Fruit fly (Drosophila melanogaster): ENCODE measurements around the gene Ir94b.

The Ir94b gene

dm6 chr3R:22103114-22103513 is 13.9 kb downstream of the Ir94b start, which contains the start of gene CG13407:
TSS of gene CG13407 (plus strand) at chr3R:22103414.
- TF ChIP-seq br (GFP tag; optimal IDR thresholded peaks at IDR 0.05), result no peak
- no peak for TF ChIP-seq Rel (GFP tag; optimal IDR thresholded peaks at IDR 0.05)
- no peak for TF ChIP-seq Rel (tag; optimal IDR thresholded peaks at IDR 0.05)
- TF ChIP-seq N (GFP tag; optimal IDR thresholded peaks at IDR 0.05), result no peak
- TF ChIP-seq OdsH (GFP tag; optimal IDR thresholded peaks at IDR 0.05), result no peak
- TF ChIP-seq lola (GFP tag; optimal IDR thresholded peaks at IDR 0.05), result no peak
- no peak for TF ChIP-seq Dfd (GFP tag; optimal IDR thresholded peaks at IDR 0.05)
- TF ChIP-seq Hr83 (GFP tag; optimal IDR thresholded peaks at IDR 0.05; ENCODE audit: poor library complexity, severe bottlenecking), result no peak
- TF ChIP-seq brk (GFP tag; optimal IDR thresholded peaks at IDR 0.05), result no peak
- no peak for TF ChIP-seq psq (GFP tag; optimal IDR thresholded peaks at IDR 0.05)

dm6 chr3R:22096893-22097292 is 20.2 kb downstream of the Ir94b start:
- TF ChIP-seq Hr78 (GFP tag; optimal IDR thresholded peaks at IDR 0.05) (no peak), lola (GFP tag; optimal IDR thresholded peaks at IDR 0.05) (no peak), dmrt93B (GFP tag; optimal IDR thresholded peaks at IDR 0.05) (no peak), brk (GFP tag; optimal IDR thresholded peaks at IDR 0.05) (no peak), CG32264 (GFP tag; optimal IDR thresholded peaks at IDR 0.05) (no peak), fru (GFP tag; optimal IDR thresholded peaks at IDR 0.05) (no peak)

- TF ChIP-seq brk (GFP tag; optimal IDR thresholded peaks at IDR 0.05), result no peak
- TF ChIP-seq Dif (GFP tag; optimal IDR thresholded peaks at IDR 0.05; ENCODE audit: partially characterized antibody), result peak; percentile 77
- TF ChIP-seq Dfd (GFP tag; optimal IDR thresholded peaks at IDR 0.05), result no peak
- no peak for TF ChIP-seq lola (GFP tag; optimal IDR thresholded peaks at IDR 0.05)
- no peak for TF ChIP-seq usp (GFP tag; optimal IDR thresholded peaks at IDR 0.05)
- TF ChIP-seq Abd-B (GFP tag; optimal IDR thresholded peaks at IDR 0.05), result no peak
- TF ChIP-seq Sp1 (GFP tag; optimal IDR thresholded peaks at IDR 0.05), result no peak
- no peak for TF ChIP-seq woc (GFP tag; optimal IDR thresholded peaks at IDR 0.05)
- peak; percentile 60 for TF ChIP-seq Myc (optimal IDR thresholded peaks at IDR 0.05)
- TF ChIP-seq Vsx2 (GFP tag; optimal IDR thresholded peaks at IDR 0.05; ENCODE audit: partially characterized antibody), result no peak
- no peak for TF ChIP-seq sage (GFP tag; optimal IDR thresholded peaks at IDR 0.05)
Measured at dm6 chr3R:22093950-22094349, 23.1 kb downstream of the Ir94b start.

- TF ChIP-seq pan (optimal IDR thresholded peaks at IDR 0.05) (no peak), CG32264 (GFP tag; optimal IDR thresholded peaks at IDR 0.05) (no peak), sv (GFP tag; optimal IDR thresholded peaks at IDR 0.05) (no peak), Hnf4 (GFP tag; optimal IDR thresholded peaks at IDR 0.05) (no peak)
Measured at dm6 chr3R:22086775-22087174, 30.3 kb downstream of the Ir94b start, which contains the start of gene BomBc3. TSS of gene BomBc3 (plus strand) at chr3R:22087075.

- TF ChIP-seq CG9705 (GFP tag; optimal IDR thresholded peaks at IDR 0.05) (no peak), Rel (GFP tag; optimal IDR thresholded peaks at IDR 0.05) (no peak), Rel (tag; optimal IDR thresholded peaks at IDR 0.05) (no peak), Jra (GFP tag; optimal IDR thresholded peaks at IDR 0.05) (no peak), Abd-B (GFP tag; optimal IDR thresholded peaks at IDR 0.05) (no peak), Mio (GFP tag; optimal IDR thresholded peaks at IDR 0.05) (no peak), jim (GFP tag; optimal IDR thresholded peaks at IDR 0.05) (no peak)
Measured at dm6 chr3R:22086297-22086696, 30.8 kb downstream of the Ir94b start, which contains the start of gene BomT3. TSS of gene BomT3 (minus strand) at chr3R:22086397.

- no peak for TF ChIP-seq Dfd (GFP tag; optimal IDR thresholded peaks at IDR 0.05)
- TF ChIP-seq OdsH (GFP tag; optimal IDR thresholded peaks at IDR 0.05), result no peak
- no peak for TF ChIP-seq ey (GFP tag; optimal IDR thresholded peaks at IDR 0.05)
- no peak for TF ChIP-seq dl (GFP tag; optimal IDR thresholded peaks at IDR 0.05; ENCODE audit: insufficient read depth in 1 of 2, partially characterized antibody in 2 of 2)
- TF ChIP-seq dmrt93B (GFP tag; optimal IDR thresholded peaks at IDR 0.05), result no peak
- TF ChIP-seq Hnf4 (GFP tag; optimal IDR thresholded peaks at IDR 0.05), result no peak
- no peak for TF ChIP-seq brk (GFP tag; optimal IDR thresholded peaks at IDR 0.05)
- no peak for TF ChIP-seq CrebA (GFP tag; optimal IDR thresholded peaks at IDR 0.05; ENCODE audit: borderline replicate concordance)
- TF ChIP-seq lola (GFP tag; optimal IDR thresholded peaks at IDR 0.05), result no peak
- no peak for TF ChIP-seq pan (optimal IDR thresholded peaks at IDR 0.05)
- no peak for TF ChIP-seq br (GFP tag; optimal IDR thresholded peaks at IDR 0.05)
- TF ChIP-seq jim (GFP tag; optimal IDR thresholded peaks at IDR 0.05), result no peak
- no peak for TF ChIP-seq Mio (GFP tag; optimal IDR thresholded peaks at IDR 0.05)
- TF ChIP-seq sage (GFP tag; optimal IDR thresholded peaks at IDR 0.05), result no peak
- no peak for TF ChIP-seq Sp1 (GFP tag; optimal IDR thresholded peaks at IDR 0.05)
Measured at dm6 chr3R:22080161-22080560, 36.9 kb downstream of the Ir94b start, which contains the start of gene CG13408. TSS of gene CG13408 (plus strand) at chr3R:22080382.
